Worm (Caenorhabditis elegans) whole organism, L3 larva: ENCODE results near the gene T16G12.13.

Experiments
- R02D3.7 ChIP-seq: fragments of 150-350 bp; optimal IDR thresholded peaks from 2 replicates; lab custom pipeline; 2014; ENCODE audit warnings: missing biosample characterization, missing genetic modification characterization
- aly-2 ChIP-seq: fragments of 150-350 bp; optimal IDR thresholded peaks from 2 replicates; lab custom pipeline; 2014; ENCODE audit warnings: missing biosample characterization, missing genetic modification characterization
- egl-5 ChIP-seq: fragments of 150-350 bp; optimal IDR thresholded peaks from 2 replicates; lab custom pipeline; 2017; ENCODE audit warnings: missing biosample characterization, missing genetic modification reagents, missing genetic modification characterization, inconsistent platforms
- elt-1 ChIP-seq: fragments of 150-350 bp; optimal IDR thresholded peaks from 2 replicates; lab custom pipeline; 2014; ENCODE audit warnings: missing biosample characterization, missing genetic modification characterization
- elt-2 ChIP-seq: sonication (generic microtip); optimal IDR thresholded peaks from 2 replicates; lab custom pipeline; 2016; ENCODE audit warnings: missing genetic modification reagents, mild to moderate bottlenecking, missing genetic modification characterization, missing compliant biosample characterization
- elt-3 ChIP-seq, 3 experiments: fragments of 150-350 bp in 1 of 3; sonication (generic microtip) in 2 of 3; optimal IDR thresholded peaks; 2 replicates in 2 of 3; 4 replicates in 1 of 3; lab custom pipeline; 2014 to 2017; ENCODE audit warnings: missing biosample characterization in 3 of 3, missing genetic modification characterization in 3 of 3
- fkh-10 ChIP-seq: sonication (generic microtip); optimal IDR thresholded peaks from 2 replicates; lab custom pipeline; 2017; ENCODE audit warnings: missing biosample characterization, missing genetic modification reagents, missing genetic modification characterization
- fkh-2 ChIP-seq: fragments of 150-350 bp; optimal IDR thresholded peaks from 2 replicates; lab custom pipeline; 2014; ENCODE audit warnings: missing biosample characterization, missing genetic modification reagents, missing genetic modification characterization
- jun-1 ChIP-seq: fragments of 150-350 bp; optimal IDR thresholded peaks from 2 replicates; lab custom pipeline; 2014; ENCODE audit warnings: missing biosample characterization, missing genetic modification reagents, missing genetic modification characterization
- lin-39 ChIP-seq: fragments of 150-350 bp; optimal IDR thresholded peaks from 2 replicates; lab custom pipeline; 2018; ENCODE audit warnings: missing biosample characterization, missing genetic modification reagents, missing genetic modification characterization
- lsy-12 ChIP-seq: sonication (generic microtip); optimal IDR thresholded peaks from 2 replicates; lab custom pipeline; 2016; ENCODE audit warnings: mild to moderate bottlenecking, missing genetic modification characterization, missing compliant biosample characterization
- mdl-1 ChIP-seq: fragments of 150-350 bp; optimal IDR thresholded peaks from 2 replicates; lab custom pipeline; 2014; ENCODE audit warnings: missing biosample characterization, missing genetic modification characterization
- mml-1 ChIP-seq: fragments of 150-350 bp; sonication (generic microtip); optimal IDR thresholded peaks from 3 replicates; lab custom pipeline; 2014; ENCODE audit warnings: missing biosample characterization, missing genetic modification characterization
- nfya-1 ChIP-seq: sonication (generic microtip); optimal IDR thresholded peaks from 2 replicates; lab custom pipeline; 2017; ENCODE audit warnings: missing genetic modification characterization, mild to moderate bottlenecking, missing compliant biosample characterization, antibody characterized with exemption, moderate library complexity; ENCODE audit not compliant: insufficient read depth
- nhr-11 ChIP-seq: fragments of 150-350 bp; optimal IDR thresholded peaks from 2 replicates; lab custom pipeline; 2014; ENCODE audit warnings: missing biosample characterization, missing genetic modification characterization
- nhr-12 ChIP-seq: fragments of 150-350 bp; optimal IDR thresholded peaks from 2 replicates; lab custom pipeline; 2014; ENCODE audit warnings: missing biosample characterization, missing genetic modification characterization
- nhr-23 ChIP-seq: fragments of 150-350 bp; optimal IDR thresholded peaks from 2 replicates; lab custom pipeline; 2014; ENCODE audit warnings: missing biosample characterization, missing genetic modification reagents, missing genetic modification characterization
- nhr-237 ChIP-seq: fragments of 150-350 bp; optimal IDR thresholded peaks from 2 replicates; lab custom pipeline; 2014; ENCODE audit warnings: missing biosample characterization, missing genetic modification characterization
- nhr-25 ChIP-seq: sonication (generic microtip); optimal IDR thresholded peaks from 2 replicates; lab custom pipeline; 2017; ENCODE audit warnings: missing biosample characterization, missing genetic modification characterization
- nhr-28 ChIP-seq: fragments of 150-350 bp; optimal IDR thresholded peaks from 2 replicates; lab custom pipeline; 2014; ENCODE audit warnings: missing biosample characterization, missing genetic modification characterization
- nhr-43 ChIP-seq: sonication (generic microtip); optimal IDR thresholded peaks from 2 replicates; lab custom pipeline; 2016; ENCODE audit warnings: mild to moderate bottlenecking, missing genetic modification characterization, missing compliant biosample characterization; ENCODE audit not compliant: poor library complexity, severe bottlenecking
- nhr-67 ChIP-seq: fragments of 150-350 bp; optimal IDR thresholded peaks from 2 replicates; lab custom pipeline; 2014; ENCODE audit warnings: missing biosample characterization, missing genetic modification characterization
- nhr-76 ChIP-seq: fragments of 150-350 bp; sonication (generic microtip); optimal IDR thresholded peaks from 5 replicates; lab custom pipeline; 2014; ENCODE audit warnings: missing biosample characterization, missing genetic modification characterization
- nhr-77 ChIP-seq: fragments of 150-350 bp; optimal IDR thresholded peaks from 2 replicates; lab custom pipeline; 2014; ENCODE audit warnings: missing biosample characterization, missing genetic modification characterization
- pha-4 ChIP-seq: fragments of 150-350 bp; optimal IDR thresholded peaks from 2 replicates; lab custom pipeline; 2014; ENCODE audit warnings: missing biosample characterization, missing genetic modification reagents, missing genetic modification characterization
- pqm-1 ChIP-seq: fragments of 150-350 bp; optimal IDR thresholded peaks from 2 replicates; lab custom pipeline; 2017; ENCODE audit warnings: missing biosample characterization, missing genetic modification characterization, inconsistent platforms
- skn-1 ChIP-seq: fragments of 150-350 bp; optimal IDR thresholded peaks from 2 replicates; lab custom pipeline; 2014; ENCODE audit warnings: missing biosample characterization, missing genetic modification characterization
- snpc-4 ChIP-seq: fragments of 150-350 bp; optimal IDR thresholded peaks from 2 replicates; lab custom pipeline; 2014; ENCODE audit warnings: missing biosample characterization, missing genetic modification characterization
- tbx-2 ChIP-seq: sonication (generic microtip); optimal IDR thresholded peaks from 2 replicates; lab custom pipeline; 2016; ENCODE audit warnings: mild to moderate bottlenecking, missing genetic modification characterization, missing compliant biosample characterization
- unc-39 ChIP-seq: sonication (generic microtip); optimal IDR thresholded peaks from 4 replicates; lab custom pipeline; 2017; ENCODE audit warnings: missing biosample characterization, missing genetic modification characterization
- unc-62 ChIP-seq: fragments of 150-350 bp; sonication (generic microtip); optimal IDR thresholded peaks from 4 replicates; lab custom pipeline; 2014; ENCODE audit warnings: missing biosample characterization, missing genetic modification reagents, missing genetic modification characterization
- zag-1 ChIP-seq: fragments of 150-350 bp; optimal IDR thresholded peaks from 2 replicates; lab custom pipeline; 2014; ENCODE audit warnings: missing biosample characterization, missing genetic modification characterization
- ztf-11 ChIP-seq: fragments of 150-350 bp; optimal IDR thresholded peaks from 2 replicates; lab custom pipeline; 2014; ENCODE audit warnings: missing biosample characterization, missing genetic modification characterization
- ztf-4 ChIP-seq: fragments of 150-350 bp; optimal IDR thresholded peaks from 2 replicates; lab custom pipeline; 2014; ENCODE audit warnings: missing biosample characterization, missing genetic modification characterization

Gene T16G12.13

DNA sequence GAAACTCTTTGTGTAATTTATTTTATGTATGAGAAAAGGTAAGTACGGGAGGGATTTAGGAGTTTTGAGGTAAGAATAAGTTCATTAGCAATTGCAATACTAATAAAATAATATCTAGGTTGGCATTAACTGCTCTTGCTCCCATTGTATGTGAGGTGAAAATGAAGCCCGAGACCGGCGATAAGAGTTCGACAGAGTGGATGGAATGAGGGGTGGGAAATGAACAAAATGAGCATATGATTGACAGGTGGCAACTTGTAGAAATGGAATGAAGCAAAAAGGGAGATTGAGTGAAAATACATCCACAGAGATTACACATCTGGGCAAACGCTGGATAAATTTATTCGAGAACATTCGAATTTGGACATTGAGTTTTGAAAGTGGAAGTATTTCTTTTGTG lies 18.1 kb downstream of the T16G12.13 start:
- TF ChIP-seq aly-2 (tag; lab: Kevin White, UChicago) (no peak), elt-2 (tag; lab: Kevin White, UChicago) (no peak), nhr-43 (tag; lab: Kevin White, UChicago) (no peak), mml-1 (tag; lab: Kevin White, UChicago) (no peak)

DNA sequence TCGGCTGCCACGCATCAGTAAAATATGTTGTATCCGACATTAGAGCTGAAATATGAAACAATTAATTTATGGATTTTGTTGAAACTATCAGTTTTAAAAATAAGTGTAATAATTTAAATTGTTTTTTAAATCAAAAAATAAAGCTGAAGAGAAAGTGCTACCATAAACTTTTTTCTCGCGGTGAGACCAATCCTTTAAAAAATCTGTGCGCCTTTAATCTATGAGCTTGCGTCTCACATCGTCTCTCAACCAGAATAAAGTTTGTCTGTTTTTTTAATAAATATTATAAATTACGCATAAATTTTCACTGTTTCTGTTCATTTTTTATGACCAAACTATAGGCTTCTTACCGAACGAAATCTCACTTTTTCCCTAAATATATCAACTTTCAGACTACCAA lies 22.6 kb downstream of the T16G12.13 start, which contains the start of gene T16H12.3:
TSS of gene T16H12.3 (minus strand) at position 51 of the 400 bp plus-strand sequence.
- TF ChIP-seq nhr-43 (tag; lab: Kevin White, UChicago): no peak
- no peak for TF ChIP-seq nhr-76 (tag; lab: Kevin White, UChicago)
- TF ChIP-seq nhr-12 (tag; lab: Kevin White, UChicago): no peak
- TF ChIP-seq pha-4 (tag; lab: Kevin White, UChicago): no peak
- TF ChIP-seq pqm-1: no peak
- TF ChIP-seq jun-1 (tag; lab: Kevin White, UChicago): no peak
- no peak for TF ChIP-seq unc-62 (GFP tag; lab: Kevin White, UChicago)
- no peak for TF ChIP-seq nhr-23 (tag; lab: Kevin White, UChicago)
- no peak for TF ChIP-seq nhr-237 (tag; lab: Kevin White, UChicago)
- TF ChIP-seq nhr-77 (tag; lab: Kevin White, UChicago): no peak
- TF ChIP-seq mml-1 (tag; lab: Kevin White, UChicago): no peak
- no peak for TF ChIP-seq egl-5 (tag; lab: Kevin White, UChicago)
- TF ChIP-seq fkh-10 (GFP tag; lab: Kevin White, UChicago): no peak
- TF ChIP-seq R02D3.7: no peak
- TF ChIP-seq nhr-67 (tag; lab: Kevin White, UChicago): no peak
- TF ChIP-seq zag-1 (tag; lab: Kevin White, UChicago): no peak

DNA sequence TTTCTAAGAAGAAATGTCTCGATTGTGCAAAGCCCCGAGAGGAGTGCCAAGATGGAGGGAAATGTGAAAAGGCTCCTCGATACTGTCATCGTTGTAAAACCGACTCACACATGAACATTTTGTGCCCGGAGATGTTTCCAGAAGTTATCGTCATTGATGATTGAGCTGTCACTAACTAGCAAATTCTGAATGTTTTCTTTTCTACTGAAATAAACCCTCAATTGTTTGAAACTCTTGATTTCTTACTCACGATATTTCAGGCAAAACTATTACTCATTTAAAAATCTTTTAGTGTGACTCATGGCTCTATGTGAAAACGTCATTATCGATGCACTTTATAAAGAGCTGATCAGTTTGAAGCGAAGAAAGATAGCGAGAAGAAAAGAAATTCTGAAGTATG lies 24.4 kb downstream of the T16G12.13 start, which contains the start of gene T16H12.13:
TSS of gene T16H12.13 (plus strand) at position 301 of the 400 bp plus-strand sequence.
- no peak for TF ChIP-seq nhr-23 (tag; lab: Kevin White, UChicago)
- no peak for TF ChIP-seq elt-1
- TF ChIP-seq elt-3 (tag; optimal IDR thresholded peaks at IDR 0.05; lab: Kevin White, UChicago): no peak
- TF ChIP-seq tbx-2 (tag; lab: Kevin White, UChicago): no peak
- no peak for TF ChIP-seq fkh-2 (tag; lab: Kevin White, UChicago)
- no peak for TF ChIP-seq skn-1
- no peak for TF ChIP-seq snpc-4 (tag; lab: Kevin White, UChicago)
- no peak for TF ChIP-seq lin-39 (tag; lab: Kevin White, UChicago)
- no peak for TF ChIP-seq ztf-4 (tag; lab: Kevin White, UChicago)
- no peak for TF ChIP-seq nfya-1 (tag; lab: Kevin White, UChicago)
- no peak for TF ChIP-seq nhr-67 (tag; lab: Kevin White, UChicago)
- TF ChIP-seq unc-39 (tag; lab: Kevin White, UChicago): no peak
- no peak for TF ChIP-seq aly-2 (tag; lab: Kevin White, UChicago)
- TF ChIP-seq elt-2 (tag; lab: Kevin White, UChicago): no peak
- no peak for TF ChIP-seq ztf-11 (tag; lab: Kevin White, UChicago)
- TF ChIP-seq nhr-11 (tag; lab: Kevin White, UChicago): no peak
- no peak for TF ChIP-seq nhr-76 (tag; lab: Kevin White, UChicago)
- TF ChIP-seq nhr-28 (tag; lab: Kevin White, UChicago): no peak
- no peak for TF ChIP-seq mdl-1 (tag; lab: Kevin White, UChicago)
- no peak for TF ChIP-seq nhr-12 (tag; lab: Kevin White, UChicago)

DNA sequence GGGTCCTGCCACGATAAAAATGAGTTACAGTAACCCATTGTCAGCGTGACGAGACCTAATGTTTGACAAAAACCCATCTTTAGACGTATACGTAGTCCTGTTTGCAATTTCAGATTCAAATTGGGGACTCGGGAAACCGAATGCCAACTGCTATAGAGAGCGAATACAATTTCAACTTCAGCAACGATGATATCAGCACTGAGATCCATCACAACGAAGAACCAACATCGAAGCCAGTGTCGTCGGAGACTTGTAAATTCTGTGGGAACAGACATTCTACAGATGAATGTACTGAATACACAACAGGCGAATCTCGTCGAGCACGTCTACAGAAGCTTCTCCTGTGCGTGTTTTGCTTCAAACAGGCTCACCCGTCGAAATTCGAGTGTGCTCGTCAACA lies 24.9 kb downstream of the T16G12.13 start:
- TF ChIP-seq R02D3.7: no peak
- TF ChIP-seq skn-1: no peak
- TF ChIP-seq fkh-2 (tag; lab: Kevin White, UChicago): no peak
- TF ChIP-seq nhr-76 (tag; lab: Kevin White, UChicago): no peak
- TF ChIP-seq aly-2 (tag; lab: Kevin White, UChicago): no peak
- no peak for TF ChIP-seq nhr-25 (tag; lab: Kevin White, UChicago)
- no peak for TF ChIP-seq lsy-12 (tag; lab: Kevin White, UChicago)
- TF ChIP-seq nhr-12 (tag; lab: Kevin White, UChicago): no peak
- no peak for TF ChIP-seq ztf-11 (tag; lab: Kevin White, UChicago)
- TF ChIP-seq tbx-2 (tag; lab: Kevin White, UChicago): no peak
- TF ChIP-seq jun-1 (tag; lab: Kevin White, UChicago): no peak
- TF ChIP-seq, all 47 proteins: peak for 0
